Fruit fly (Drosophila melanogaster): ENCODE results near the gene RpL9.

The RpL9 gene

dm6 chr2L:11039548-11040144 lies 35.7 kb upstream of the RpL9 start:
- TF ChIP-seq insv (optimal IDR thresholded peaks at IDR 0.05) (no peak), h (optimal IDR thresholded peaks at IDR 0.05) (no peak), Myc (optimal IDR thresholded peaks at IDR 0.05) (no peak), ttk (optimal IDR thresholded peaks at IDR 0.05) (no peak), Sin3A (optimal IDR thresholded peaks at IDR 0.05) (no peak), psq (optimal IDR thresholded peaks at IDR 0.05) (no peak)

- no peak for TF ChIP-seq ttk (optimal IDR thresholded peaks at IDR 0.05)
- no peak for TF ChIP-seq psq (optimal IDR thresholded peaks at IDR 0.05)
- TF ChIP-seq insv (optimal IDR thresholded peaks at IDR 0.05), result no peak
- no peak for TF ChIP-seq Myc (optimal IDR thresholded peaks at IDR 0.05)
- no peak for TF ChIP-seq h (optimal IDR thresholded peaks at IDR 0.05)
- no peak for TF ChIP-seq Sin3A (optimal IDR thresholded peaks at IDR 0.05)
Observed at dm6 chr2L:11038918-11039317, 34.9 kb upstream of the RpL9 start.

- TF ChIP-seq Myc (optimal IDR thresholded peaks at IDR 0.05) (no peak), ttk (optimal IDR thresholded peaks at IDR 0.05) (no peak), h (optimal IDR thresholded peaks at IDR 0.05) (no peak), psq (optimal IDR thresholded peaks at IDR 0.05) (no peak), Sin3A (optimal IDR thresholded peaks at IDR 0.05) (no peak), insv (optimal IDR thresholded peaks at IDR 0.05) (no peak)
Observed at dm6 chr2L:11037583-11038517, 33.9 kb upstream of the RpL9 start.

- TF ChIP-seq h (optimal IDR thresholded peaks at IDR 0.05) (no peak), insv (optimal IDR thresholded peaks at IDR 0.05) (no peak), Sin3A (optimal IDR thresholded peaks at IDR 0.05) (no peak)
Observed at dm6 chr2L:11034495-11034894, 30.5 kb upstream of the RpL9 start, which contains the start of gene CG18666. Gene CG18666 (plus strand): TSS chr2L:11034795.

- TF ChIP-seq psq (optimal IDR thresholded peaks at IDR 0.05), result no peak
Observed at dm6 chr2L:11032285-11032970, 28.4 kb upstream of the RpL9 start.

- no peak for TF ChIP-seq h (optimal IDR thresholded peaks at IDR 0.05)
- TF ChIP-seq insv (optimal IDR thresholded peaks at IDR 0.05), result no peak
- TF ChIP-seq Sin3A (optimal IDR thresholded peaks at IDR 0.05), result no peak
- TF ChIP-seq psq (optimal IDR thresholded peaks at IDR 0.05), result no peak
- no peak for TF ChIP-seq ttk (optimal IDR thresholded peaks at IDR 0.05)
- no peak for TF ChIP-seq Myc (optimal IDR thresholded peaks at IDR 0.05)
Observed at dm6 chr2L:11027825-11028496, 24.0 kb upstream of the RpL9 start.

dm6 chr2L:11027213-11027612 lies 23.2 kb upstream of the RpL9 start:
- TF ChIP-seq ttk (optimal IDR thresholded peaks at IDR 0.05) (no peak), h (optimal IDR thresholded peaks at IDR 0.05) (no peak), Myc (optimal IDR thresholded peaks at IDR 0.05) (no peak), psq (optimal IDR thresholded peaks at IDR 0.05) (no peak), insv (optimal IDR thresholded peaks at IDR 0.05) (no peak), Sin3A (optimal IDR thresholded peaks at IDR 0.05) (no peak)

dm6 chr2L:11023875-11024274 lies 19.9 kb upstream of the RpL9 start:
- TF ChIP-seq Sin3A (optimal IDR thresholded peaks at IDR 0.05) (no peak), ttk (optimal IDR thresholded peaks at IDR 0.05) (no peak), psq (optimal IDR thresholded peaks at IDR 0.05) (no peak), h (optimal IDR thresholded peaks at IDR 0.05) (no peak), insv (optimal IDR thresholded peaks at IDR 0.05) (no peak), Myc (optimal IDR thresholded peaks at IDR 0.05) (no peak)

dm6 chr2L:11022804-11023203 lies 18.8 kb upstream of the RpL9 start:
- no peak for TF ChIP-seq Sin3A (optimal IDR thresholded peaks at IDR 0.05)
- no peak for TF ChIP-seq insv (optimal IDR thresholded peaks at IDR 0.05)
- no peak for TF ChIP-seq psq (optimal IDR thresholded peaks at IDR 0.05)
- no peak for TF ChIP-seq h (optimal IDR thresholded peaks at IDR 0.05)
- no peak for TF ChIP-seq Myc (optimal IDR thresholded peaks at IDR 0.05)
- no peak for TF ChIP-seq ttk (optimal IDR thresholded peaks at IDR 0.05)

dm6 chr2L:11021606-11022005 lies 17.6 kb upstream of the RpL9 start:
- TF ChIP-seq psq (optimal IDR thresholded peaks at IDR 0.05) (no peak), h (optimal IDR thresholded peaks at IDR 0.05) (no peak)

- TF ChIP-seq Sin3A (optimal IDR thresholded peaks at IDR 0.05), result no peak
- no peak for TF ChIP-seq h (optimal IDR thresholded peaks at IDR 0.05)
- TF ChIP-seq psq (optimal IDR thresholded peaks at IDR 0.05), result no peak
- no peak for TF ChIP-seq Myc (optimal IDR thresholded peaks at IDR 0.05)
- no peak for TF ChIP-seq ttk (optimal IDR thresholded peaks at IDR 0.05)
- no peak for TF ChIP-seq insv (optimal IDR thresholded peaks at IDR 0.05)
Observed at dm6 chr2L:11016695-11017094, 12.7 kb upstream of the RpL9 start, which contains the start of gene CG14913. Gene CG14913 (plus strand): TSS chr2L:11016995.

dm6 chr2L:11015320-11015719 lies 11.3 kb upstream of the RpL9 start, which contains the start of gene Acp32CD:
Gene Acp32CD (plus strand): TSS chr2L:11015620.
- TF ChIP-seq psq (optimal IDR thresholded peaks at IDR 0.05), result no peak

Measured in Kc167 (cell line).